Worm (Caenorhabditis elegans) whole organism, young adult: ENCODE results near the gene fbxa-29.

Experiments used
- F39B2.1 ChIP-seq: fragments of 200-800 bp; sonication (Bioruptor generic); IDR thresholded peaks from 2 replicates; pipeline ENCODE4 v1.3.6; 2022; ENCODE audit warnings: missing genetic modification reagents, missing genetic modification characterization, missing compliant biosample characterization
- Y79H2A.3 ChIP-seq: fragments of 200-800 bp; sonication (Bioruptor generic); conservative IDR thresholded peaks from 2 replicates; pipeline ENCODE4 v1.3.6; 2022; ENCODE audit warnings: missing genetic modification reagents, missing genetic modification characterization, missing compliant biosample characterization
- Y95B8A.8 ChIP-seq: fragments of 200-800 bp; sonication (Bioruptor generic); IDR thresholded peaks from 2 replicates; pipeline ENCODE4 v1.3.6; 2022; ENCODE audit warnings: missing genetic modification reagents, missing genetic modification characterization, missing compliant biosample characterization
- ama-1 ChIP-seq, 3 experiments: fragments of 150-350 bp in 1 of 3; sonication (generic microtip) in 2 of 3; optimal IDR thresholded peaks; 2 replicates each; lab custom pipeline; 2014 to 2018; ENCODE audit warnings: missing biosample characterization in 2 of 3, missing genetic modification characterization in 2 of 3, missing genetic modification reagents in 2 of 3
- attf-5 ChIP-seq: fragments of 200-800 bp; sonication (Bioruptor generic); optimal IDR thresholded peaks from 2 replicates; lab custom pipeline; 2018; ENCODE audit warnings: mild to moderate bottlenecking, missing genetic modification characterization, missing compliant biosample characterization
- cebp-1 ChIP-seq, 2 experiments: fragments of 200-800 bp in 1 of 2; sonication (Bioruptor generic) in 1 of 2; sonication (generic microtip) in 1 of 2; IDR thresholded peaks in 1 of 2; optimal IDR thresholded peaks in 1 of 2; 2 replicates each; pipeline versions ENCODE4 v1.3.6 to Lab custom; 2017 to 2022; ENCODE audit warnings: missing compliant biosample characterization in 2 of 2, missing genetic modification characterization in 2 of 2, mild to moderate bottlenecking in 1 of 2, missing genetic modification reagents in 1 of 2, moderate library complexity in 1 of 2
- ekl-4 ChIP-seq: fragments of 200-800 bp; sonication (Bioruptor generic); IDR thresholded peaks from 2 replicates; pipeline ENCODE4 v1.3.6; 2022; ENCODE audit warnings: missing genetic modification reagents, missing genetic modification characterization, missing compliant biosample characterization
- lsl-1 ChIP-seq: fragments of 200-800 bp; sonication (Bioruptor generic); optimal IDR thresholded peaks from 2 replicates; lab custom pipeline; 2018; ENCODE audit warnings: mild to moderate bottlenecking, missing genetic modification characterization, moderate library complexity, missing compliant biosample characterization
- nhr-90 ChIP-seq: sonication (generic microtip); optimal IDR thresholded peaks from 2 replicates; lab custom pipeline; 2016; ENCODE audit warnings: missing genotype, mild to moderate bottlenecking, missing genetic modification characterization, missing compliant biosample characterization
- pha-4 ChIP-seq: fragments of 150-350 bp; sonication (generic microtip); optimal IDR thresholded peaks from 2 replicates; lab custom pipeline; 2014; ENCODE audit warnings: missing biosample characterization, missing genetic modification reagents, missing genetic modification characterization
- rec-8 ChIP-seq, 2 experiments: sonication (generic microtip); optimal IDR thresholded peaks; 2 replicates each; lab custom pipeline; 2016; ENCODE audit warnings: mild to moderate bottlenecking in 2 of 2, missing genetic modification characterization in 2 of 2, missing genetic modification reagents in 2 of 2, missing genotype in 2 of 2, missing biosample characterization in 1 of 2, missing compliant biosample characterization in 1 of 2, moderate library complexity in 1 of 2
- snpc-4 ChIP-seq, 5 experiments: fragments of 150-350 bp in 1 of 5; sonication (generic microtip) in 4 of 5; optimal IDR thresholded peaks; 2 replicates each; lab custom pipeline; 2014 to 2018; ENCODE audit warnings: missing genetic modification characterization in 5 of 5, missing biosample characterization in 3 of 5, antibody characterized with exemption in 2 of 5, mild to moderate bottlenecking in 2 of 5, missing compliant biosample characterization in 2 of 5, missing genotype in 2 of 5, moderate library complexity in 2 of 5, missing genetic modification reagents in 1 of 5
- tbx-9 ChIP-seq: sonication (generic microtip); optimal IDR thresholded peaks from 2 replicates; lab custom pipeline; 2016; ENCODE audit warnings: borderline replicate concordance, missing genetic modification characterization, inconsistent platforms, missing compliant biosample characterization
- ztf-25 ChIP-seq: fragments of 200-800 bp; sonication (Bioruptor generic); IDR thresholded peaks from 2 replicates; pipeline ENCODE4 v1.3.6; 2022; ENCODE audit warnings: missing genetic modification reagents, missing genetic modification characterization, missing compliant biosample characterization

DNA sequence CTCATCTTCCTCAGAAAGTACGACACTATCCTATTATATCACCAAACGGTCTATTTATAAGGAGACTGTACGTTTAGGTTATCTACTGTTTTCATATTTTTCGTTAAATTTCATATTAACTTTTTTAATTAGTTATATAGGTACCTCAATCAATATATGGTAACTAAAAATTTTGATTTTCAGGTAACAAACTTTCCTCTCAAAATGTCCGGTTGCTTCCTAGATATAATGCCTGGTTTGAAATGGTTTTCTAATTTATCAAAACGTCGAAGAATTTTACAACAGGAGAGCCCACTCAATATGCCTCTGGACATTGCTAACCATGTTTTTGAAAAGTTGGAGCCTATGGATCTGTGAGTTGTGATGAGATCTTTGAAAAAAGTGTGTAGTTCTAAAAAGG is 24.1 kb upstream of the fbxa-29 start, which contains the start of gene fbxa-28:
- TF ChIP-seq nhr-90 (tag; lab: Kevin White, UChicago) (no peak), attf-5 (GFP tag; lab: Kevin White, UChicago) (no peak), Y95B8A.8 (no peak), tbx-9 (no peak), Y79H2A.3 (GFP tag; lab: Robert Waterston, UW) (no peak), ama-1 (optimal IDR thresholded peaks at IDR 0.05; lab: Kevin White, UChicago) (no peak), ama-1 (GFP tag; optimal IDR thresholded peaks at IDR 0.05; lab: Kevin White, UChicago) (no peak), lsl-1 (no peak), snpc-4 (GFP tag; optimal IDR thresholded peaks at IDR 0.05; lab: Kevin White, UChicago) (no peak), snpc-4 (tag; optimal IDR thresholded peaks at IDR 0.05; lab: Kevin White, UChicago) (no peak), rec-8 (tag; optimal IDR thresholded peaks at IDR 0.05; lab: Kevin White, UChicago) (no peak), cebp-1 (GFP tag; IDR thresholded peaks at IDR 0.05; lab: Robert Waterston, UW) (no peak), cebp-1 (tag; optimal IDR thresholded peaks at IDR 0.05; lab: Kevin White, UChicago) (no peak), ztf-25 (GFP tag; lab: Robert Waterston, UW) (no peak), ekl-4 (no peak), F39B2.1 (GFP tag; lab: Robert Waterston, UW) (no peak), pha-4 (no peak)
